Fruit fly (Drosophila melanogaster): ENCODE measurements around the gene lic.

- TF ChIP-seq pad (GFP tag; optimal IDR thresholded peaks at IDR 0.05) (no peak), CG14711 (tag; optimal IDR thresholded peaks at IDR 0.05) (peak; percentile 16), ovo (GFP tag; optimal IDR thresholded peaks at IDR 0.05) (no peak), Crg-1 (GFP tag; optimal IDR thresholded peaks at IDR 0.05) (no peak), Mnt (GFP tag; optimal IDR thresholded peaks at IDR 0.05) (no peak), Clk (GFP tag; optimal IDR thresholded peaks at IDR 0.05) (no peak), CG5204 (GFP tag; optimal IDR thresholded peaks at IDR 0.05) (no peak), kay (GFP tag; ENCODE audit: borderline replicate concordance) (no peak)
These were observed 9.0 kb downstream of the lic start for dm6 chrX:13099919-13100318.

Measured in whole organism, adult.